Worm (Caenorhabditis elegans) whole organism, young adult: Measurements from ENCODE around the gene mig-18.

Source experiments
- B0336.3 ChIP-seq: fragments of 200-800 bp; sonication (Bioruptor generic); IDR thresholded peaks from 2 replicates; pipeline ENCODE4 v1.3.6; 2022; ENCODE audit warnings: missing genetic modification characterization, missing compliant biosample characterization
- F23B12.7 ChIP-seq: sonication (generic microtip); optimal IDR thresholded peaks from 2 replicates; lab custom pipeline; 2017; ENCODE audit warnings: missing genetic modification characterization, mild to moderate bottlenecking, missing compliant biosample characterization, antibody characterized with exemption, moderate library complexity; ENCODE audit not compliant: insufficient read depth
- F39B2.1 ChIP-seq: fragments of 200-800 bp; sonication (Bioruptor generic); IDR thresholded peaks from 2 replicates; pipeline ENCODE4 v1.3.6; 2022; ENCODE audit warnings: missing genetic modification reagents, missing genetic modification characterization, missing compliant biosample characterization
- F49E8.2 ChIP-seq: sonication (generic microtip); optimal IDR thresholded peaks from 3 replicates; lab custom pipeline; 2017; ENCODE audit warnings: missing genetic modification characterization, mild to moderate bottlenecking, missing compliant biosample characterization, antibody characterized with exemption, moderate library complexity; ENCODE audit not compliant: insufficient read depth
- T07F8.4 ChIP-seq: sonication (generic microtip); optimal IDR thresholded peaks from 2 replicates; lab custom pipeline; 2016; ENCODE audit warnings: mild to moderate bottlenecking, missing genetic modification characterization, moderate library complexity, missing compliant biosample characterization
- Y79H2A.3 ChIP-seq: fragments of 200-800 bp; sonication (Bioruptor generic); conservative IDR thresholded peaks from 2 replicates; pipeline ENCODE4 v1.3.6; 2022; ENCODE audit warnings: missing genetic modification reagents, missing genetic modification characterization, missing compliant biosample characterization
- Y95B8A.8 ChIP-seq: fragments of 200-800 bp; sonication (Bioruptor generic); IDR thresholded peaks from 2 replicates; pipeline ENCODE4 v1.3.6; 2022; ENCODE audit warnings: missing genetic modification reagents, missing genetic modification characterization, missing compliant biosample characterization
- akir-1 ChIP-seq: fragments of 200-800 bp; sonication (Bioruptor generic); optimal IDR thresholded peaks from 2 replicates; lab custom pipeline; 2018; ENCODE audit warnings: mild to moderate bottlenecking, missing genetic modification characterization, moderate library complexity, missing compliant biosample characterization
- attf-3 ChIP-seq: fragments of 200-800 bp; sonication (Bioruptor generic); conservative IDR thresholded peaks from 2 replicates; pipeline ENCODE4 v1.3.6; 2022; ENCODE audit warnings: missing genetic modification reagents, missing genetic modification characterization, missing compliant biosample characterization
- attf-5 ChIP-seq: fragments of 200-800 bp; sonication (Bioruptor generic); optimal IDR thresholded peaks from 2 replicates; lab custom pipeline; 2018; ENCODE audit warnings: mild to moderate bottlenecking, missing genetic modification characterization, missing compliant biosample characterization
- bed-1 ChIP-seq: fragments of 200-800 bp; sonication (Bioruptor generic); IDR thresholded peaks from 2 replicates; pipeline ENCODE4 v1.3.6; 2022; ENCODE audit warnings: missing genetic modification reagents, missing genetic modification characterization, missing compliant biosample characterization
- cebp-2 ChIP-seq: fragments of 200-800 bp; sonication (Bioruptor generic); IDR thresholded peaks from 2 replicates; pipeline ENCODE4 v1.3.6; 2022; ENCODE audit warnings: missing genetic modification characterization, missing compliant biosample characterization
- dox-1 ChIP-seq: fragments of 200-800 bp; sonication (Bioruptor generic); IDR thresholded peaks from 2 replicates; pipeline ENCODE4 v1.3.6; 2022; ENCODE audit warnings: missing genetic modification reagents, missing genetic modification characterization, missing compliant biosample characterization
- efl-1 ChIP-seq: fragments of 150-350 bp; optimal IDR thresholded peaks from 2 replicates; lab custom pipeline; 2014; ENCODE audit warnings: missing biosample characterization, missing genetic modification reagents, missing genetic modification characterization
- ekl-4 ChIP-seq: fragments of 200-800 bp; sonication (Bioruptor generic); IDR thresholded peaks from 2 replicates; pipeline ENCODE4 v1.3.6; 2022; ENCODE audit warnings: missing genetic modification reagents, missing genetic modification characterization, missing compliant biosample characterization
- hlh-26 ChIP-seq: fragments of 200-800 bp; sonication (Bioruptor generic); conservative IDR thresholded peaks from 2 replicates; pipeline ENCODE4 v1.3.6; 2022; ENCODE audit warnings: missing genetic modification reagents, missing genetic modification characterization, missing compliant biosample characterization
- let-526 ChIP-seq: fragments of 200-800 bp; sonication (Bioruptor generic); IDR thresholded peaks from 2 replicates; pipeline ENCODE4 v1.3.6; 2022; ENCODE audit warnings: missing genetic modification reagents, missing genetic modification characterization, missing compliant biosample characterization
- let-607 ChIP-seq, 2 experiments: fragments of 200-800 bp in 1 of 2; sonication (Bioruptor generic) in 1 of 2; sonication (generic microtip) in 1 of 2; optimal IDR thresholded peaks; 2 replicates each; lab custom pipeline; 2016 to 2018; ENCODE audit warnings: mild to moderate bottlenecking in 2 of 2, missing compliant biosample characterization in 2 of 2, missing genetic modification characterization in 2 of 2, moderate library complexity in 2 of 2, missing genotype in 1 of 2
- lin-26 ChIP-seq: fragments of 200-800 bp; sonication (Bioruptor generic); IDR thresholded peaks from 2 replicates; pipeline ENCODE4 v1.3.6; 2022; ENCODE audit warnings: missing genetic modification reagents, missing genetic modification characterization, missing compliant biosample characterization
- lir-1 ChIP-seq: fragments of 200-800 bp; sonication (Bioruptor generic); conservative IDR thresholded peaks from 2 replicates; pipeline ENCODE4 v1.3.6; 2022; ENCODE audit warnings: missing genetic modification reagents, missing genetic modification characterization, missing compliant biosample characterization
- madf-10 ChIP-seq: sonication (generic microtip); optimal IDR thresholded peaks from 2 replicates; lab custom pipeline; 2016; ENCODE audit warnings: mild to moderate bottlenecking, missing genetic modification characterization, missing compliant biosample characterization
- mcd-1 ChIP-seq: fragments of 200-800 bp; sonication (Bioruptor generic); IDR thresholded peaks from 2 replicates; pipeline ENCODE4 v1.3.6; 2022; ENCODE audit warnings: missing genetic modification reagents, missing genetic modification characterization, missing compliant biosample characterization
- nfyb-1 ChIP-seq: fragments of 200-800 bp; sonication (Bioruptor generic); IDR thresholded peaks from 2 replicates; pipeline ENCODE4 v1.3.6; 2022; ENCODE audit warnings: missing genetic modification reagents, missing genetic modification characterization, missing compliant biosample characterization
- nhr-80 ChIP-seq: sonication (generic microtip); optimal IDR thresholded peaks from 2 replicates; lab custom pipeline; 2016; ENCODE audit warnings: missing genetic modification characterization, missing compliant biosample characterization
- pha-4 ChIP-seq: fragments of 150-350 bp; sonication (generic microtip); optimal IDR thresholded peaks from 2 replicates; lab custom pipeline; 2014; ENCODE audit warnings: missing biosample characterization, missing genetic modification reagents, missing genetic modification characterization
- rcor-1 ChIP-seq: fragments of 200-800 bp; sonication (Bioruptor generic); IDR thresholded peaks from 2 replicates; pipeline ENCODE4 v1.3.6; 2022; ENCODE audit warnings: missing genetic modification reagents, missing genetic modification characterization, missing compliant biosample characterization
- rec-8 ChIP-seq, 2 experiments: sonication (generic microtip); optimal IDR thresholded peaks; 2 replicates each; lab custom pipeline; 2016; ENCODE audit warnings: mild to moderate bottlenecking in 2 of 2, missing genetic modification characterization in 2 of 2, missing genetic modification reagents in 2 of 2, missing genotype in 2 of 2, missing biosample characterization in 1 of 2, missing compliant biosample characterization in 1 of 2, moderate library complexity in 1 of 2
- repo-1 ChIP-seq: sonication (generic microtip); optimal IDR thresholded peaks from 2 replicates; lab custom pipeline; 2017; ENCODE audit warnings: mild to moderate bottlenecking, missing genetic modification characterization, missing compliant biosample characterization
- rpc-1 ChIP-seq, 2 experiments: fragments of 150-350 bp in 1 of 2; sonication (generic microtip) in 1 of 2; optimal IDR thresholded peaks; 2 replicates each; lab custom pipeline; 2014 to 2018; ENCODE audit warnings: missing biosample characterization in 1 of 2, missing genetic modification characterization in 1 of 2, missing genetic modification reagents in 1 of 2, missing genotype in 1 of 2
- snpc-1.1 ChIP-seq: sonication (generic microtip); optimal IDR thresholded peaks from 2 replicates; lab custom pipeline; 2017; ENCODE audit warnings: missing genetic modification characterization, mild to moderate bottlenecking, missing compliant biosample characterization, antibody characterized with exemption, moderate library complexity, missing genotype, missing genetic modification reagents; ENCODE audit not compliant: insufficient read depth
- somi-1 ChIP-seq: fragments of 200-800 bp; sonication (Bioruptor generic); optimal IDR thresholded peaks from 2 replicates; lab custom pipeline; 2018; ENCODE audit warnings: mild to moderate bottlenecking, missing genetic modification characterization, missing compliant biosample characterization
- tbx-9 ChIP-seq: sonication (generic microtip); optimal IDR thresholded peaks from 2 replicates; lab custom pipeline; 2016; ENCODE audit warnings: borderline replicate concordance, missing genetic modification characterization, inconsistent platforms, missing compliant biosample characterization
- unc-62 ChIP-seq: fragments of 150-350 bp; optimal IDR thresholded peaks from 2 replicates; lab custom pipeline; 2014; ENCODE audit warnings: missing biosample characterization, missing genetic modification reagents, missing genetic modification characterization
- xnd-1 ChIP-seq: sonication (generic microtip); optimal IDR thresholded peaks from 2 replicates; lab custom pipeline; 2016; ENCODE audit warnings: missing genotype, missing genetic modification reagents, missing genetic modification characterization, missing compliant biosample characterization
- zim-3 ChIP-seq: sonication (generic microtip); optimal IDR thresholded peaks from 2 replicates; lab custom pipeline; 2017; ENCODE audit warnings: mild to moderate bottlenecking, missing genetic modification characterization, moderate library complexity, missing compliant biosample characterization
- ztf-3 ChIP-seq: fragments of 200-800 bp; sonication (Bioruptor generic); optimal IDR thresholded peaks from 2 replicates; lab custom pipeline; 2018; ENCODE audit warnings: mild to moderate bottlenecking, missing genetic modification characterization, missing compliant biosample characterization

Gene mig-18

DNA sequence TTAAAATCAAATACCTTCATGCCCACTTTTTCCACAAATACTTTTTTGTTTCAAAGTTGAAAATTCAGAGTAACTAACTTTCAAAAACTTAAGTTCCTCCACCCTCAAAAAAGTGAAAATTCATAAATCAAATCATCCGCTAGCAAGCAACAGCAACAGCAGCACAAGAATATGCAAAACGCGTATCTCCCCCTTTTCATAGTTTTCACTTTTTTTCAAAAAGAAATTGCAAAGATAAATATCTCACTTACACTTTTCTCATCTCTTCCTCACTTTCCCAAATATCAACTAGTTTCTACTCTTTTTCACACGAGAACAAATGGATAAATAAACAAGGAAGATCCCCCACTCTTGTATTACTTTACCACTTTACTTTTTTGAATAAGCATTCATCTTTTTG lies 21.4 kb upstream of the mig-18 start:
- TF ChIP-seq lin-26 (GFP tag; lab: Robert Waterston, UW) (no peak), somi-1 (GFP tag; lab: Kevin White, UChicago) (no peak), zim-3 (tag; lab: Kevin White, UChicago) (no peak), mcd-1 (no peak), repo-1 (no peak), let-607 (tag; optimal IDR thresholded peaks at IDR 0.05; lab: Kevin White, UChicago) (no peak), rec-8 (tag; optimal IDR thresholded peaks at IDR 0.05; lab: Kevin White, UChicago) (no peak), tbx-9 (tag; lab: Kevin White, UChicago) (no peak), T07F8.4 (no peak), F23B12.7 (no peak), F39B2.1 (GFP tag; lab: Robert Waterston, UW) (no peak), F49E8.2 (tag; lab: Kevin White, UChicago) (no peak), Y95B8A.8 (GFP tag; lab: Robert Waterston, UW) (no peak), xnd-1 (tag; lab: Kevin White, UChicago) (no peak), snpc-1.1 (tag; lab: Kevin White, UChicago) (no peak), unc-62 (no peak), pha-4 (no peak), bed-1 (GFP tag; lab: Robert Waterston, UW) (no peak), attf-5 (no peak)

DNA sequence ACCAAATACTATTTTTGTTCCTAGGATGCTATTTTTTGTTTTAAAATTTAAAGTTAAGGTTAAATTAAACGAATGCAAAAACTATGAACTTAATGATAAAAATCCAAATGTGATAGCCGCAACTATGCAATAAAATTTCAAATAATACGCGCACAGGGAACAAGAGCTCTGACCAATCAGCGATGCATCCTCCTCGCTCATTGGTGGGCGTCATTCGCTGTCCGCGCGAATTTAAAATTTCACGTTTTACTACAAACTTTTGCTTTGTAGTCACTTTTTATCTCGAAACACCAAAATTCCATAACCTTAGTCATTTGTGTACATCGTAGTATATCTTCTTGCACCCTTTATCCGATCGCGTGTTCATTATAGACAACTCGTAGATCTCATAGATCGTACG lies 19.9 kb upstream of the mig-18 start:
- TF ChIP-seq ekl-4 (GFP tag; lab: Robert Waterston, UW) (no peak), dox-1 (GFP tag; lab: Robert Waterston, UW) (no peak), madf-10 (tag; lab: Kevin White, UChicago) (no peak), unc-62 (no peak), akir-1 (GFP tag; lab: Kevin White, UChicago) (no peak), rpc-1 (optimal IDR thresholded peaks at IDR 0.05; lab: Kevin White, UChicago) (no peak), rpc-1 (tag; optimal IDR thresholded peaks at IDR 0.05; lab: Kevin White, UChicago) (no peak), nfyb-1 (GFP tag; lab: Robert Waterston, UW) (no peak), efl-1 (no peak), rcor-1 (GFP tag; lab: Robert Waterston, UW) (no peak), let-526 (no peak), hlh-26 (GFP tag; lab: Robert Waterston, UW) (no peak), Y79H2A.3 (GFP tag; lab: Robert Waterston, UW) (no peak), ztf-3 (GFP tag; lab: Kevin White, UChicago) (no peak), cebp-2 (GFP tag; lab: Robert Waterston, UW) (no peak), nhr-80 (tag; lab: Kevin White, UChicago) (no peak), attf-3 (no peak), F23B12.7 (no peak), let-607 (tag; optimal IDR thresholded peaks at IDR 0.05; lab: Kevin White, UChicago) (no peak)
- TF ChIP-seq, all 124 proteins: peak for 0

DNA sequence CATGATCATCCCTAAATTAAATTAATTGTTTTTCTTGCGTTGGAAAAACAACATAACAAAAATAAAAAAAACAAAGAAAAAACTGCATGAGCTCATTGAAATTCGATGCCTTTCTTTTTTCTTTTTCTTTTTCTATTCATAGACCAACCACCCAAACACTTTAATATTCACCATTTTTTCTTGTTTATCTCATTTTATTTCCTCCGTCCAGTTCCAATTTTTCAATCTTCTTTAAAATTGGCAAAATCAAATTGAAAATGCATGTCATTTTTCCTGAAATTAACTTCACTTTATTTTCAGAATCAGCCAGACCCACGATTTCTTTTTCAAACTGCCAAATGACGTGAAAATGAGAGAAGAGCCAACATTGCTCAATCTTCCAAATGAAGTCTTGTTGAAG lies 17.2 kb upstream of the mig-18 start, which contains the start of gene T03F6.4:
Gene T03F6.4, plus strand, starts transcription at position 301 of the 400 bp plus-strand sequence.
- TF ChIP-seq B0336.3 (GFP tag; lab: Robert Waterston, UW) (no peak), lir-1 (GFP tag; lab: Robert Waterston, UW) (no peak)
